Fruit fly (Drosophila melanogaster): Measurements from ENCODE around the gene Trmt112.

Gene Trmt112

dm6 chr3L:21261403-21262164 lies 44.9 kb upstream of the Trmt112 start (continued):
- TF ChIP-seq Eip74EF (GFP tag; optimal IDR thresholded peaks at IDR 0.05) (peak in 1 of 2 experiments; percentile 55), eve (GFP tag; optimal IDR thresholded peaks at IDR 0.05) (no peak), Spps (tag; optimal IDR thresholded peaks at IDR 0.05) (no peak), Dip2 (GFP tag; IDR thresholded peaks at IDR 0.05) (no peak), CG10147 (GFP tag; optimal IDR thresholded peaks at IDR 0.05) (no peak), ftz-f1 (GFP tag; optimal IDR thresholded peaks at IDR 0.05) (no peak), Hr78 (GFP tag; optimal IDR thresholded peaks at IDR 0.05) (peak in 1 of 2 experiments; percentile 63), dysf (GFP tag; IDR thresholded peaks at IDR 0.05) (no peak), aop (GFP tag; IDR thresholded peaks at IDR 0.05) (no peak), CG2129 (GFP tag; IDR thresholded peaks at IDR 0.05; ENCODE audit: partially characterized antibody) (no peak), CG18011 (GFP tag; optimal IDR thresholded peaks at IDR 0.05) (no peak), Dll (GFP tag; IDR thresholded peaks at IDR 0.05; ENCODE audit: partially characterized antibody) (no peak), Blimp-1 (GFP tag; optimal IDR thresholded peaks at IDR 0.05) (no peak), CG33213 (GFP tag; optimal IDR thresholded peaks at IDR 0.05) (no peak), CG15073 (GFP tag; optimal IDR thresholded peaks at IDR 0.05) (no peak), al (GFP tag; IDR thresholded peaks at IDR 0.05) (no peak), CG12659 (GFP tag; optimal IDR thresholded peaks at IDR 0.05) (no peak), CG9215 (GFP tag; IDR thresholded peaks at IDR 0.05) (no peak), Pdp1 (GFP tag; optimal IDR thresholded peaks at IDR 0.05) (peak in 1 of 2 experiments; percentile 39), HmgD (GFP tag; optimal IDR thresholded peaks at IDR 0.05) (no peak), CG13624 (GFP tag; optimal IDR thresholded peaks at IDR 0.05) (no peak), HLH4C (GFP tag; IDR thresholded peaks at IDR 0.05; ENCODE audit: partially characterized antibody) (no peak), Rx (GFP tag; IDR thresholded peaks at IDR 0.05) (no peak), Gsc (GFP tag; IDR thresholded peaks at IDR 0.05) (no peak), CG1832 (GFP tag; optimal IDR thresholded peaks at IDR 0.05) (no peak), chm (GFP tag; IDR thresholded peaks at IDR 0.05) (no peak), chinmo (GFP tag; IDR thresholded peaks at IDR 0.05; ENCODE audit: partially characterized antibody) (peak; percentile 63; the same call in 1 of the 4 replicates), CG2199 (GFP tag; IDR thresholded peaks at IDR 0.05) (peak; percentile 85; the same call in 2 of the 3 replicates), CG12769 (tag; optimal IDR thresholded peaks at IDR 0.05) (peak; percentile 1), CoRest (tag; optimal IDR thresholded peaks at IDR 0.05) (no peak)

dm6 chr3L:21259257-21259656 lies 42.6 kb upstream of the Trmt112 start:
- TF ChIP-seq pan (optimal IDR thresholded peaks at IDR 0.05), result no peak
- TF ChIP-seq pan (GFP tag; optimal IDR thresholded peaks at IDR 0.05 in 1 of 2, IDR thresholded peaks at IDR 0.05 in 1 of 2), result no peak
- peak; percentile 36; the same call in 1 of the 2 replicates for TF ChIP-seq CG6689 (GFP tag; IDR thresholded peaks at IDR 0.05)
- TF ChIP-seq CG2120 (GFP tag; optimal IDR thresholded peaks at IDR 0.05), result no peak
- peak; percentile 7; the same call in 1 of the 2 replicates for TF ChIP-seq lmd (GFP tag; IDR thresholded peaks at IDR 0.05)
- TF ChIP-seq YL-1 (GFP tag; optimal IDR thresholded peaks at IDR 0.05), result no peak
- TF ChIP-seq CG1603 (tag; optimal IDR thresholded peaks at IDR 0.05), result peak; percentile 57
- TF ChIP-seq lola (GFP tag; optimal IDR thresholded peaks at IDR 0.05), result no peak
- no peak for TF ChIP-seq unc-4 (GFP tag; IDR thresholded peaks at IDR 0.05; ENCODE audit: partially characterized antibody)
- peak; percentile 47 for TF ChIP-seq D19A (tag; optimal IDR thresholded peaks at IDR 0.05)
- TF ChIP-seq bsh (GFP tag; optimal IDR thresholded peaks at IDR 0.05), result peak in 1 of 2 experiments; percentile 29
- TF ChIP-seq CG12071 (GFP tag; optimal IDR thresholded peaks at IDR 0.05), result peak; percentile 3
- TF ChIP-seq Asciz (GFP tag; optimal IDR thresholded peaks at IDR 0.05), result peak; percentile 40
- no peak for TF ChIP-seq CG9876 (GFP tag; optimal IDR thresholded peaks at IDR 0.05)
- TF ChIP-seq dmrt99B (tag; optimal IDR thresholded peaks at IDR 0.05), result peak; percentile 51
- TF ChIP-seq nau (GFP tag; optimal IDR thresholded peaks at IDR 0.05), result no peak
- 0 out of 2 replicates have a peak, but pooled peaks have one; percentile 4 for TF ChIP-seq CG17328 (GFP tag; IDR thresholded peaks at IDR 0.05)
- TF ChIP-seq CG11093 (GFP tag; IDR thresholded peaks at IDR 0.05), result no peak
- no peak for TF ChIP-seq Optix (GFP tag; IDR thresholded peaks at IDR 0.05)
